In the genomic region with DNA sequence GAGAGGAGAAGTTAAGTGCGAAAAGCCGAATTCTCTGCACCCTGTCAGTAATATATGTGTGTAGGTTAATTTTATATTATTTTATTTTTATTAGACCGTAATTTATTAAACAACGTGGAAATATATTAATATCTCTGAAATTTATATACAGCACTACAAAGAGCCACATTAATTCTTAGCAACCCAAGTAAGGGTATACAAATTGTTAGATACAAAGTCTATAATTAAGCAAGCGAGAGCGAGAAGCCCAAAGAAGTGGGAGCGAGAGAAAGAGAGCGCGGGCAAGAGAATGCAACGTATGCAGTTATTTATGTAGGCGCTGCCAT, we compare ENCODE assay signal across 1 fruit fly cellular context.
TF ChIP-seq lines count a peak whose summit lies in the region.

No protein-coding gene starts in this region.

TF ChIP-seq in whole organism, embryonic, 481 proteins besides CTCF, POLR2A, EP300 and RAD21 (continued from another document):
- TF ChIP-seq bcd (GFP tag; optimal IDR thresholded peaks at IDR 0.05; lab: Kevin White, UChicago) (peak; percentile 89), CG12659 (GFP tag; optimal IDR thresholded peaks at IDR 0.05; lab: Kevin White, UChicago) (peak; percentile 86), luna (GFP tag; optimal IDR thresholded peaks at IDR 0.05; lab: Kevin White, UChicago) (no peak), corto (GFP tag; optimal IDR thresholded peaks at IDR 0.05; lab: Kevin White, UChicago) (peak; percentile 66), CG7745 (tag; optimal IDR thresholded peaks at IDR 0.05; lab: Kevin White, UChicago) (peak; percentile 94), row (GFP tag; IDR thresholded peaks at IDR 0.05; lab: Robert Waterston, UW) (peak; percentile 97), br (optimal IDR thresholded peaks at IDR 0.05; lab: Kevin White, UChicago) (no peak), CG1603 (tag; optimal IDR thresholded peaks at IDR 0.05; lab: Kevin White, UChicago) (peak; percentile 79), unpg (GFP tag; optimal IDR thresholded peaks at IDR 0.05; lab: Kevin White, UChicago) (peak; percentile 95), Dad (GFP tag; optimal IDR thresholded peaks at IDR 0.05; lab: Kevin White, UChicago) (no peak), CG12236 (GFP tag; optimal IDR thresholded peaks at IDR 0.05; lab: Kevin White, UChicago) (peak; percentile 11), Mrtf (GFP tag; IDR thresholded peaks at IDR 0.05; lab: Robert Waterston, UW) (peak; percentile 85; the same call in 2 of the 3 replicates), CG11093 (GFP tag; IDR thresholded peaks at IDR 0.05; lab: Robert Waterston, UW) (peak; percentile 83), dimm (GFP tag; IDR thresholded peaks at IDR 0.05; lab: Robert Waterston, UW) (peak; percentile 87), Sry-δ (GFP tag; optimal IDR thresholded peaks at IDR 0.05; lab: Kevin White, UChicago) (no peak), crp (GFP tag; optimal IDR thresholded peaks at IDR 0.05; lab: Kevin White, UChicago) (peak in 1 of 2 experiments; percentile 47), CG12769 (tag; optimal IDR thresholded peaks at IDR 0.05; lab: Kevin White, UChicago) (peak; percentile 53), Myb (GFP tag; optimal IDR thresholded peaks at IDR 0.05; lab: Kevin White, UChicago) (no peak), CG4328 (GFP tag; optimal IDR thresholded peaks at IDR 0.05; lab: Kevin White, UChicago) (peak; percentile 66), Mad (GFP tag; optimal IDR thresholded peaks at IDR 0.05; lab: Kevin White, UChicago) (peak; percentile 45), CG31224 (GFP tag; IDR thresholded peaks at IDR 0.05; lab: Robert Waterston, UW) (peak; percentile 77), org-1 (GFP tag; optimal IDR thresholded peaks at IDR 0.05; lab: Kevin White, UChicago) (peak; percentile 73), ac (GFP tag; optimal IDR thresholded peaks at IDR 0.05; lab: Kevin White, UChicago) (peak; percentile 84), dpn (GFP tag; optimal IDR thresholded peaks at IDR 0.05; lab: Kevin White, UChicago) (peak; percentile 49 to 88), CG15269 (tag; optimal IDR thresholded peaks at IDR 0.05; lab: Kevin White, UChicago) (peak; percentile 91), Gsc (GFP tag; IDR thresholded peaks at IDR 0.05; lab: Robert Waterston, UW) (peak; percentile 82), salm (tag; optimal IDR thresholded peaks at IDR 0.05; lab: Kevin White, UChicago) (peak; percentile 89), CG30020 (tag; optimal IDR thresholded peaks at IDR 0.05; lab: Kevin White, UChicago) (peak; percentile 80), croc (GFP tag; conservative IDR thresholded peaks at IDR 0.05; lab: Robert Waterston, UW) (peak; percentile 95), amos (GFP tag; IDR thresholded peaks at IDR 0.05; lab: Robert Waterston, UW; ENCODE audit: partially characterized antibody) (no peak), en (GFP tag; optimal IDR thresholded peaks at IDR 0.05; lab: Kevin White, UChicago) (no peak), bbx (GFP tag; IDR thresholded peaks at IDR 0.05; lab: Robert Waterston, UW; ENCODE audit: partially characterized antibody) (no peak), CG4854 (GFP tag; optimal IDR thresholded peaks at IDR 0.05; lab: Kevin White, UChicago) (peak; percentile 61), CG1602 (GFP tag; optimal IDR thresholded peaks at IDR 0.05; lab: Kevin White, UChicago) (peak; percentile 92), ems (GFP tag; optimal IDR thresholded peaks at IDR 0.05; lab: Kevin White, UChicago) (peak; percentile 66), cato (GFP tag; optimal IDR thresholded peaks at IDR 0.05; lab: Kevin White, UChicago; ENCODE audit: borderline replicate concordance) (peak; percentile 73), CG9932 (GFP tag; IDR thresholded peaks at IDR 0.05; lab: Robert Waterston, UW) (peak; percentile 68), CG6854 (GFP tag; optimal IDR thresholded peaks at IDR 0.05; lab: Kevin White, UChicago) (peak; percentile 69), Xrp1 (GFP tag; IDR thresholded peaks at IDR 0.05; lab: Robert Waterston, UW) (peak; percentile 98), Awh (GFP tag; IDR thresholded peaks at IDR 0.05; lab: Robert Waterston, UW) (peak; percentile 96), Sry-β (GFP tag; optimal IDR thresholded peaks at IDR 0.05; lab: Kevin White, UChicago) (peak; percentile 59), chn (GFP tag; optimal IDR thresholded peaks at IDR 0.05; lab: Kevin White, UChicago) (peak; percentile 67), CG18262 (tag; optimal IDR thresholded peaks at IDR 0.05; lab: Kevin White, UChicago) (peak; percentile 98), CG11398 (GFP tag; optimal IDR thresholded peaks at IDR 0.05; lab: Kevin White, UChicago) (no peak), Fer2 (tag; optimal IDR thresholded peaks at IDR 0.05; lab: Kevin White, UChicago) (peak; percentile 74), Bdp1 (GFP tag; optimal IDR thresholded peaks at IDR 0.05; lab: Kevin White, UChicago) (peak; percentile 55), abd-A (tag; optimal IDR thresholded peaks at IDR 0.05; lab: Kevin White, UChicago) (no peak), CG5953 (GFP tag; IDR thresholded peaks at IDR 0.05; lab: Robert Waterston, UW) (peak; percentile 81), scrt (GFP tag; optimal IDR thresholded peaks at IDR 0.05; lab: Kevin White, UChicago) (peak; percentile 79), BtbVII (GFP tag; optimal IDR thresholded peaks at IDR 0.05; lab: Kevin White, UChicago) (peak; percentile 71), fd3F (GFP tag; optimal IDR thresholded peaks at IDR 0.05; lab: Kevin White, UChicago) (peak; percentile 76), CG8924 (tag; optimal IDR thresholded peaks at IDR 0.05; lab: Kevin White, UChicago) (peak; percentile 96), C15 (GFP tag; IDR thresholded peaks at IDR 0.05; lab: Robert Waterston, UW) (peak; percentile 75; the same call in 1 of the 3 replicates), kah (GFP tag; optimal IDR thresholded peaks at IDR 0.05; lab: Kevin White, UChicago) (peak; percentile 81), Poxn (GFP tag; IDR thresholded peaks at IDR 0.05; lab: Robert Waterston, UW) (no peak), tgo (GFP tag; IDR thresholded peaks at IDR 0.05; lab: Robert Waterston, UW) (peak; percentile 91), Atf-2 (GFP tag; optimal IDR thresholded peaks at IDR 0.05; lab: Kevin White, UChicago) (peak; percentile 35), CG15073 (GFP tag; optimal IDR thresholded peaks at IDR 0.05; lab: Kevin White, UChicago) (peak; percentile 45), pzg (GFP tag; optimal IDR thresholded peaks at IDR 0.05; lab: Kevin White, UChicago) (no peak), ato (GFP tag; IDR thresholded peaks at IDR 0.05; lab: Robert Waterston, UW; ENCODE audit: partially characterized antibody) (no peak), CG12155 (GFP tag; optimal IDR thresholded peaks at IDR 0.05; lab: Kevin White, UChicago) (peak; percentile 75), Hmx (GFP tag; optimal IDR thresholded peaks at IDR 0.05; lab: Kevin White, UChicago) (no peak), CG6791 (GFP tag; IDR thresholded peaks at IDR 0.05; lab: Robert Waterston, UW; ENCODE audit: partially characterized antibody) (no peak), CG11247 (GFP tag; IDR thresholded peaks at IDR 0.05; lab: Robert Waterston, UW) (peak; percentile 89), CG8478 (optimal IDR thresholded peaks at IDR 0.05; lab: Kevin White, UChicago) (no peak), tx (GFP tag; optimal IDR thresholded peaks at IDR 0.05; lab: Kevin White, UChicago) (no peak), CG11085 (GFP tag; IDR thresholded peaks at IDR 0.05; lab: Robert Waterston, UW) (peak; percentile 45; the same call in 1 of the 2 replicates), dmrt99B (tag; optimal IDR thresholded peaks at IDR 0.05; lab: Kevin White, UChicago) (peak; percentile 94), ara (GFP tag; IDR thresholded peaks at IDR 0.05; lab: Robert Waterston, UW) (peak; percentile 97), CG15696 (tag; optimal IDR thresholded peaks at IDR 0.05; lab: Kevin White, UChicago) (peak; percentile 98), Dbx (GFP tag; IDR thresholded peaks at IDR 0.05; lab: Robert Waterston, UW) (0 out of 3 replicates have a peak, but pooled peaks have one; percentile 46), slbo (GFP tag; IDR thresholded peaks at IDR 0.05; lab: Robert Waterston, UW) (peak; percentile 84), CG2678 (tag; optimal IDR thresholded peaks at IDR 0.05; lab: Kevin White, UChicago) (peak; percentile 94), CG42726 (GFP tag; IDR thresholded peaks at IDR 0.05; lab: Robert Waterston, UW; ENCODE audit: partially characterized antibody) (no peak), HmgD (GFP tag; optimal IDR thresholded peaks at IDR 0.05; lab: Kevin White, UChicago) (no peak), Elba2 (GFP tag; optimal IDR thresholded peaks at IDR 0.05; lab: Kevin White, UChicago) (no peak), bowl (GFP tag; IDR thresholded peaks at IDR 0.05; lab: Robert Waterston, UW) (peak; percentile 82), Sox102F (GFP tag; optimal IDR thresholded peaks at IDR 0.05; lab: Kevin White, UChicago) (peak; percentile 96), sob (GFP tag; IDR thresholded peaks at IDR 0.05; lab: Robert Waterston, UW) (peak; percentile 91), CG3163 (GFP tag; optimal IDR thresholded peaks at IDR 0.05; lab: Kevin White, UChicago) (no peak), Max (GFP tag; optimal IDR thresholded peaks at IDR 0.05; lab: Kevin White, UChicago) (peak; percentile 89), gt (GFP tag; IDR thresholded peaks at IDR 0.05; lab: Robert Waterston, UW) (peak; percentile 82), CG10431 (GFP tag; optimal IDR thresholded peaks at IDR 0.05; lab: Kevin White, UChicago) (peak; percentile 88), az2 (GFP tag; optimal IDR thresholded peaks at IDR 0.05; lab: Kevin White, UChicago) (peak; percentile 94), CG1792 (GFP tag; optimal IDR thresholded peaks at IDR 0.05; lab: Kevin White, UChicago) (no peak), ERR (GFP tag; optimal IDR thresholded peaks at IDR 0.05; lab: Kevin White, UChicago) (no peak), bab2 (GFP tag; optimal IDR thresholded peaks at IDR 0.05; lab: Kevin White, UChicago) (peak; percentile 52), CG2712 (tag; optimal IDR thresholded peaks at IDR 0.05; lab: Kevin White, UChicago) (peak; percentile 98), slp2 (GFP tag; optimal IDR thresholded peaks at IDR 0.05; lab: Kevin White, UChicago) (no peak), Atf6 (GFP tag; IDR thresholded peaks at IDR 0.05; lab: Robert Waterston, UW) (peak; percentile 80), caup (GFP tag; optimal IDR thresholded peaks at IDR 0.05; lab: Kevin White, UChicago; ENCODE audit: severe bottlenecking) (peak; percentile 80), hkb (optimal IDR thresholded peaks at IDR 0.05; lab: Kevin White, UChicago) (no peak), hkb (GFP tag; IDR thresholded peaks at IDR 0.05; lab: Robert Waterston, UW) (peak; percentile 95), gsb (GFP tag; IDR thresholded peaks at IDR 0.05; lab: Robert Waterston, UW) (peak; percentile 72), CG13123 (GFP tag; optimal IDR thresholded peaks at IDR 0.05; lab: Kevin White, UChicago) (peak; percentile 86), sqz (GFP tag; optimal IDR thresholded peaks at IDR 0.05; lab: Kevin White, UChicago) (peak; percentile 92), nerfin-2 (GFP tag; IDR thresholded peaks at IDR 0.05; lab: Robert Waterston, UW; ENCODE audit: partially characterized antibody) (no peak), Drgx (GFP tag; IDR thresholded peaks at IDR 0.05; lab: Robert Waterston, UW) (peak; percentile 99), lbe (GFP tag; optimal IDR thresholded peaks at IDR 0.05; lab: Kevin White, UChicago) (peak; percentile 86), E2f1 (GFP tag; IDR thresholded peaks at IDR 0.05; lab: Robert Waterston, UW) (peak; percentile 94), ap (GFP tag; IDR thresholded peaks at IDR 0.05; lab: Robert Waterston, UW) (peak; percentile 90), nom (GFP tag; optimal IDR thresholded peaks at IDR 0.05; lab: Kevin White, UChicago) (peak; percentile 85), CG16863 (GFP tag; optimal IDR thresholded peaks at IDR 0.05; lab: Kevin White, UChicago) (peak; percentile 27), CG2875 (GFP tag; optimal IDR thresholded peaks at IDR 0.05; lab: Kevin White, UChicago) (peak; percentile 95), Deaf1 (tag; optimal IDR thresholded peaks at IDR 0.05; lab: Kevin White, UChicago) (peak; percentile 72), Hmr (GFP tag; optimal IDR thresholded peaks at IDR 0.05; lab: Kevin White, UChicago) (peak; percentile 67), tap (tag; optimal IDR thresholded peaks at IDR 0.05; lab: Kevin White, UChicago) (peak; percentile 95), pnt (GFP tag; optimal IDR thresholded peaks at IDR 0.05; lab: Kevin White, UChicago) (peak; percentile 54), Dip3 (GFP tag; optimal IDR thresholded peaks at IDR 0.05; lab: Kevin White, UChicago) (no peak), CG11504 (tag; optimal IDR thresholded peaks at IDR 0.05; lab: Kevin White, UChicago) (peak; percentile 93), CG6654 (GFP tag; optimal IDR thresholded peaks at IDR 0.05; lab: Kevin White, UChicago) (peak; percentile 78), zen (tag; optimal IDR thresholded peaks at IDR 0.05; lab: Kevin White, UChicago) (peak; percentile 94), chif (GFP tag; optimal IDR thresholded peaks at IDR 0.05; lab: Kevin White, UChicago) (peak; percentile 38 to 72), lmd (GFP tag; IDR thresholded peaks at IDR 0.05; lab: Robert Waterston, UW) (peak; percentile 94), CG11695 (GFP tag; IDR thresholded peaks at IDR 0.05; lab: Robert Waterston, UW) (peak; percentile 92), Gug (GFP tag; IDR thresholded peaks at IDR 0.05; lab: Robert Waterston, UW) (peak; percentile 89), exex (tag; optimal IDR thresholded peaks at IDR 0.05; lab: Kevin White, UChicago) (peak; percentile 34), jumu (GFP tag; optimal IDR thresholded peaks at IDR 0.05; lab: Kevin White, UChicago) (no peak), CG18619 (GFP tag; optimal IDR thresholded peaks at IDR 0.05; lab: Kevin White, UChicago) (peak; percentile 79), mirr (GFP tag; optimal IDR thresholded peaks at IDR 0.05; lab: Kevin White, UChicago) (no peak), toy (GFP tag; IDR thresholded peaks at IDR 0.05; lab: Robert Waterston, UW) (peak; percentile 76)
